Fruit fly (Drosophila melanogaster) whole organism, embryonic: ENCODE data around the gene Cdk7.

Experiments
- Ada2b ChIP-seq: fragments of 200-800 bp; sonication (Bioruptor generic); IDR thresholded peaks from 2 replicates; pipeline ENCODE4 v1.3.6; 2022; ENCODE audit warnings: missing biosample characterization, missing genetic modification characterization
- Awh ChIP-seq: fragments of 200-800 bp; sonication (Bioruptor generic); IDR thresholded peaks from 2 replicates; pipeline ENCODE4, ENCODE4 v1.3.6; 2022; ENCODE audit warnings: missing biosample characterization, missing genetic modification characterization
- Bdp1 ChIP-seq: fragments of 200-800 bp; sonication (Bioruptor generic); optimal IDR thresholded peaks from 3 replicates; lab custom pipeline; 2016; ENCODE audit warnings: missing biosample characterization, missing genetic modification characterization
- Blimp-1 ChIP-seq: fragments of 200-800 bp; sonication (Bioruptor generic); optimal IDR thresholded peaks from 3 replicates; lab custom pipeline; 2018; ENCODE audit warnings: missing biosample characterization, missing genetic modification characterization, mild to moderate bottlenecking, moderate library complexity, missing genetic modification reagents
- CG10979 ChIP-seq: fragments of 200-800 bp; sonication (Bioruptor generic); optimal IDR thresholded peaks from 2 replicates; lab custom pipeline; 2018; ENCODE audit warnings: missing biosample characterization, mild to moderate bottlenecking, missing genetic modification characterization, moderate library complexity
- CG11456 ChIP-seq: fragments of 200-800 bp; sonication (Bioruptor generic); IDR thresholded peaks from 3 replicates; pipeline ENCODE4 v1.3.6; 2022; ENCODE audit warnings: missing biosample characterization, missing genetic modification characterization
- CG11504 ChIP-seq: fragments of 200-800 bp; sonication (Bioruptor generic); optimal IDR thresholded peaks from 3 replicates; lab custom pipeline; 2019; ENCODE audit warnings: missing biosample characterization, mild to moderate bottlenecking, missing genetic modification characterization, moderate library complexity
- CG13287 ChIP-seq: fragments of 200-800 bp; sonication (Bioruptor generic); IDR thresholded peaks from 2 replicates; pipeline ENCODE4 v1.3.6; 2022; ENCODE audit warnings: missing biosample characterization, missing genetic modification characterization; ENCODE audit not compliant: partially characterized antibody
- CG15601 ChIP-seq: fragments of 200-800 bp; sonication (Bioruptor generic); optimal IDR thresholded peaks from 3 replicates; lab custom pipeline; 2019; ENCODE audit warnings: missing biosample characterization, mild to moderate bottlenecking, missing genetic modification characterization, moderate library complexity
- CG1832 ChIP-seq: fragments of 200-800 bp; sonication (Bioruptor generic); optimal IDR thresholded peaks from 2 replicates; lab custom pipeline; 2017; ENCODE audit warnings: missing biosample characterization, mild to moderate bottlenecking, missing genetic modification characterization, inconsistent platforms
- CG30431 ChIP-seq: fragments of 200-800 bp; sonication (Bioruptor generic); optimal IDR thresholded peaks from 2 replicates; lab custom pipeline; 2017; ENCODE audit warnings: missing biosample characterization, missing genetic modification characterization
- CG32532 ChIP-seq: fragments of 200-800 bp; sonication (Bioruptor generic); IDR thresholded peaks from 2 replicates; pipeline ENCODE4 v1.3.6; 2022; ENCODE audit warnings: missing biosample characterization, missing genetic modification characterization
- CG4328 ChIP-seq: fragments of 200-800 bp; sonication (Bioruptor generic); optimal IDR thresholded peaks from 3 replicates; lab custom pipeline; 2017; ENCODE audit warnings: missing biosample characterization, missing genetic modification reagents, missing genetic modification characterization
- CG4730 ChIP-seq: fragments of 200-800 bp; sonication (Bioruptor generic); IDR thresholded peaks from 2 replicates; pipeline ENCODE4 v1.3.6; 2022; ENCODE audit warnings: missing biosample characterization, missing genetic modification characterization
- CG6791 ChIP-seq: fragments of 200-800 bp; sonication (Bioruptor generic); IDR thresholded peaks from 3 replicates; pipeline ENCODE4 v1.3.6; 2022; ENCODE audit warnings: missing biosample characterization, missing genetic modification characterization; ENCODE audit not compliant: partially characterized antibody
- CG8290 ChIP-seq, 3 experiments: fragments of 200-800 bp; sonication (Bioruptor generic); optimal IDR thresholded peaks; 2 replicates each; lab custom pipeline; 2016 to 2019; ENCODE audit warnings: missing biosample characterization in 3 of 3, missing genetic modification characterization in 3 of 3, mild to moderate bottlenecking in 2 of 3, moderate library complexity in 1 of 3
- CG9215 ChIP-seq: fragments of 200-800 bp; sonication (Bioruptor generic); IDR thresholded peaks from 2 replicates; pipeline ENCODE4 v1.3.6; 2022; ENCODE audit warnings: missing biosample characterization, missing genetic modification characterization
- CG9876 ChIP-seq: fragments of 200-800 bp; sonication (Bioruptor generic); optimal IDR thresholded peaks from 2 replicates; lab custom pipeline; 2016; ENCODE audit warnings: missing biosample characterization, missing genetic modification characterization
- Camta ChIP-seq: fragments of 200-800 bp; sonication (Bioruptor generic); optimal IDR thresholded peaks from 2 replicates; lab custom pipeline; 2016; ENCODE audit warnings: missing biosample characterization, missing genetic modification characterization
- Dfd ChIP-seq, 2 experiments: fragments of >200 bp; optimal IDR thresholded peaks; 2 replicates each; lab custom pipeline; 2017; ENCODE audit warnings: missing biosample characterization in 2 of 2, missing genetic modification characterization in 2 of 2
- Dip3 ChIP-seq: fragments of 200-800 bp; sonication (Bioruptor generic); optimal IDR thresholded peaks from 3 replicates; lab custom pipeline; 2016; ENCODE audit warnings: missing biosample characterization, missing genetic modification characterization
- H15 ChIP-seq: fragments of 200-800 bp; sonication (Bioruptor generic); IDR thresholded peaks from 3 replicates; pipeline ENCODE4 v1.3.6; 2022; ENCODE audit warnings: missing biosample characterization, missing genetic modification characterization
- H2.0 ChIP-seq: fragments of 200-800 bp; sonication (Bioruptor generic); IDR thresholded peaks from 2 replicates; pipeline ENCODE4 v1.3.6; 2022; ENCODE audit warnings: missing biosample characterization, missing genetic modification characterization
- HHEX ChIP-seq: fragments of 200-800 bp; sonication (Bioruptor generic); optimal IDR thresholded peaks from 3 replicates; lab custom pipeline; 2017; ENCODE audit warnings: missing biosample characterization, mild to moderate bottlenecking, missing genetic modification characterization, missing genetic modification reagents
- Hsf ChIP-seq: fragments of 200-800 bp; sonication (Bioruptor generic); optimal IDR thresholded peaks from 3 replicates; lab custom pipeline; 2016; ENCODE audit warnings: missing biosample characterization, missing genetic modification characterization
- Max ChIP-seq: fragments of 200-800 bp; sonication (Bioruptor generic); optimal IDR thresholded peaks from 2 replicates; lab custom pipeline; 2016; ENCODE audit warnings: missing biosample characterization, mild to moderate bottlenecking, missing genetic modification characterization
- Oli ChIP-seq: fragments of 200-800 bp; sonication (Bioruptor generic); optimal IDR thresholded peaks from 2 replicates; lab custom pipeline; 2018; ENCODE audit warnings: missing biosample characterization, mild to moderate bottlenecking, missing genetic modification characterization, moderate library complexity
- Rfx ChIP-seq: fragments of 200-800 bp; sonication (Bioruptor generic); IDR thresholded peaks from 2 replicates; pipeline ENCODE4 v1.3.6; 2022; ENCODE audit warnings: missing biosample characterization, missing genetic modification characterization
- Sox102F ChIP-seq: fragments of 200-800 bp; sonication (Bioruptor generic); optimal IDR thresholded peaks from 2 replicates; lab custom pipeline; 2018; ENCODE audit warnings: missing biosample characterization, mild to moderate bottlenecking, missing genetic modification characterization, moderate library complexity
- YL-1 ChIP-seq: fragments of 200-800 bp; sonication (Bioruptor generic); optimal IDR thresholded peaks from 3 replicates; lab custom pipeline; 2017; ENCODE audit warnings: missing biosample characterization, mild to moderate bottlenecking, missing genetic modification characterization
- ase ChIP-seq: fragments of 200-800 bp; sonication (Bioruptor generic); IDR thresholded peaks from 3 replicates; pipeline ENCODE4 v1.3.6; 2022; ENCODE audit warnings: missing biosample characterization, missing genetic modification characterization
- bab2 ChIP-seq: fragments of 200-800 bp; sonication (Bioruptor generic); optimal IDR thresholded peaks from 2 replicates; lab custom pipeline; 2016; ENCODE audit warnings: missing biosample characterization, missing genetic modification characterization
- bsh ChIP-seq, 2 experiments: fragments of 200-800 bp; sonication (Bioruptor generic); optimal IDR thresholded peaks; 2 replicates each; lab custom pipeline; 2017 to 2018; ENCODE audit warnings: mild to moderate bottlenecking in 2 of 2, missing biosample characterization in 2 of 2, missing genetic modification characterization in 2 of 2, moderate library complexity in 1 of 2
- cad ChIP-seq: fragments of >200 bp; optimal IDR thresholded peaks from 2 replicates; lab custom pipeline; 2017; ENCODE audit warnings: missing biosample characterization, missing genetic modification characterization
- cg ChIP-seq: fragments of 200-800 bp; sonication (Bioruptor generic); optimal IDR thresholded peaks from 3 replicates; lab custom pipeline; 2019; ENCODE audit warnings: missing biosample characterization, mild to moderate bottlenecking, missing genetic modification characterization, moderate library complexity
- corto ChIP-seq: fragments of 200-800 bp; sonication (Bioruptor generic); optimal IDR thresholded peaks from 2 replicates; lab custom pipeline; 2016; ENCODE audit warnings: missing biosample characterization, mild to moderate bottlenecking, missing genetic modification characterization, moderate library complexity
- disco-r ChIP-seq: fragments of 200-800 bp; sonication (Bioruptor generic); optimal IDR thresholded peaks from 2 replicates; lab custom pipeline; 2016; ENCODE audit warnings: missing biosample characterization, missing genetic modification characterization
- gcm ChIP-seq: fragments of 200-800 bp; sonication (Bioruptor generic); optimal IDR thresholded peaks from 2 replicates; lab custom pipeline; 2019; ENCODE audit warnings: missing biosample characterization, mild to moderate bottlenecking, missing genetic modification characterization, moderate library complexity
- insv ChIP-seq, 2 experiments: fragments of 200-800 bp; sonication (Bioruptor generic); optimal IDR thresholded peaks; 3 replicates each; lab custom pipeline; 2016 to 2018; ENCODE audit warnings: missing biosample characterization in 2 of 2, missing genetic modification characterization in 2 of 2
- klu ChIP-seq: fragments of 200-800 bp; sonication (Bioruptor generic); IDR thresholded peaks from 2 replicates; pipeline ENCODE4 v1.3.6; 2022; ENCODE audit warnings: missing biosample characterization, missing genetic modification characterization
- knrl ChIP-seq: fragments of 200-800 bp; sonication (Bioruptor generic); IDR thresholded peaks from 3 replicates; pipeline ENCODE4 v1.3.6; 2022; ENCODE audit warnings: missing biosample characterization, missing genetic modification characterization; ENCODE audit not compliant: partially characterized antibody
- lilli ChIP-seq: fragments of 200-800 bp; sonication (Bioruptor generic); optimal IDR thresholded peaks from 3 replicates; lab custom pipeline; 2016; ENCODE audit warnings: missing biosample characterization, missing genetic modification characterization
- odd ChIP-seq: fragments of 200-800 bp; sonication (Bioruptor generic); optimal IDR thresholded peaks from 2 replicates; lab custom pipeline; 2017; ENCODE audit warnings: missing biosample characterization, mild to moderate bottlenecking, missing genetic modification characterization
- onecut ChIP-seq: fragments of 200-800 bp; sonication (Bioruptor generic); IDR thresholded peaks from 2 replicates; pipeline ENCODE4 v1.3.6; 2022; ENCODE audit warnings: missing biosample characterization, missing genetic modification characterization
- psq ChIP-seq: fragments of 200-800 bp; sonication (Bioruptor generic); optimal IDR thresholded peaks from 2 replicates; lab custom pipeline; 2017; ENCODE audit warnings: missing biosample characterization, missing genetic modification characterization
- row ChIP-seq: fragments of 200-800 bp; sonication (Bioruptor generic); IDR thresholded peaks from 3 replicates; pipeline ENCODE4 v1.3.6; 2022; ENCODE audit warnings: missing biosample characterization, missing genetic modification characterization
- tin ChIP-seq: fragments of 200-800 bp; sonication (Bioruptor generic); optimal IDR thresholded peaks from 3 replicates; lab custom pipeline; 2016; ENCODE audit warnings: missing biosample characterization, missing genetic modification characterization
- ttk ChIP-seq: fragments of 200-800 bp; sonication (Bioruptor generic); IDR thresholded peaks from 2 replicates; pipeline ENCODE4 v2.1.2; 2022; ENCODE audit warnings: missing biosample characterization, missing genetic modification characterization
- vvl ChIP-seq: fragments of 200-800 bp; sonication (Bioruptor generic); IDR thresholded peaks from 2 replicates; pipeline ENCODE4 v1.3.6; 2022; ENCODE audit warnings: missing biosample characterization, missing genetic modification characterization

Gene Cdk7

DNA sequence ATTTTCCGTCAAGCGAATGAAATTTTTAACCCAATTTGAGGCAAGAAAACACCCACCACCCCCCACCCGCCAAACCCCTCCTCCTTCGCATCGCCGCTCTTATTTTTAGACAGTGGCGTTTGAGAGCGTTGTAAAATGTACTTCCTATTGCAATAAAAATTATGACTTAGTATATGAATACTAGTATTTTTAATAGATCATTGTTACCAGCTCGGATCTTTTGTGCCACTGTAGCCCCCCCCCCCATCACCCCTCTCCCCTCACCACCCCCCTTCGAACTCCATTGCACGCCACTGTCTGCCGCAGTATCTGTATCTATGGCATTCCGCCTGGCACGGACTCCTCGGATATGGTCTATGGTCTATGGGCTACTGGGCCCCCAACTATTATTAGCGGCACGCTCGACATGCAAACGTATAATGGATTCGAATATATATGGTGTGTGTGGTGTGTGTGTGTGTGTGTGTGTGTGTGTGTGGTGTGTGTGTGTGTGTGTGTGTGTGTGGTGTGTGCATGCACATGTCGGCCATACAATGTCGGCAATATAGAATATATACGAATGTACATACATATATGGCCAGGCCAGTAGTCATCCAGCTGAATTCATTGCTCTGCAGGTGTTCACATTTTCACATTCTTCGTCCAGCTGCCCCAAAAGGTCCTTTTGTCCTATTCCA is 41.3 kb upstream of the Cdk7 start (continued):
- TF ChIP-seq bsh (GFP tag; optimal IDR thresholded peaks at IDR 0.05; lab: Kevin White, UChicago), result peak in 1 of 2 experiments; percentile 52
- no peak for TF ChIP-seq HHEX (GFP tag; lab: Kevin White, UChicago)
- 0 out of 2 replicates have a peak, but pooled peaks have one; percentile 18 for TF ChIP-seq Rfx (GFP tag; lab: Robert Waterston, UW)
- TF ChIP-seq H15 (GFP tag; lab: Robert Waterston, UW), result peak; percentile 42; the same call in 1 of the 3 replicates
- no peak for TF ChIP-seq CG4730 (GFP tag; lab: Robert Waterston, UW)
- TF ChIP-seq bab2 (GFP tag; lab: Kevin White, UChicago), result no peak
- peak; percentile 63 for TF ChIP-seq Sox102F (GFP tag; lab: Kevin White, UChicago)
- TF ChIP-seq CG6791, result no peak
- TF ChIP-seq CG10979 (tag; lab: Kevin White, UChicago), result peak; percentile 17
- TF ChIP-seq Hsf (GFP tag; lab: Kevin White, UChicago), result no peak
- TF ChIP-seq Camta (GFP tag; lab: Kevin White, UChicago), result no peak
- TF ChIP-seq CG1832, result no peak
- TF ChIP-seq CG11456 (GFP tag; lab: Robert Waterston, UW), result 0 out of 3 replicates have a peak, but pooled peaks have one; percentile 46
- TF ChIP-seq CG32532 (GFP tag; lab: Robert Waterston, UW), result no peak
- TF ChIP-seq Max (GFP tag; lab: Kevin White, UChicago), result no peak
- TF ChIP-seq disco-r, result no peak
- no peak for TF ChIP-seq insv (GFP tag; optimal IDR thresholded peaks at IDR 0.05; lab: Kevin White, UChicago)
- TF ChIP-seq cad (GFP tag; lab: Kevin White, UChicago), result no peak
- peak; percentile 21 for TF ChIP-seq Oli (tag; lab: Kevin White, UChicago)
- peak; percentile 48 for TF ChIP-seq Blimp-1
- no peak for TF ChIP-seq tin
- TF ChIP-seq ase (GFP tag; lab: Robert Waterston, UW), result peak; percentile 53; the same call in 1 of the 3 replicates
- 0 out of 2 replicates have a peak, but pooled peaks have one; percentile 28 for TF ChIP-seq ttk (GFP tag; lab: Robert Waterston, UW)
- TF ChIP-seq CG4328 (GFP tag; lab: Kevin White, UChicago), result no peak
- no peak for TF ChIP-seq CG8290 (GFP tag; optimal IDR thresholded peaks at IDR 0.05; lab: Kevin White, UChicago)
- TF ChIP-seq CG8290 (tag; optimal IDR thresholded peaks at IDR 0.05; lab: Kevin White, UChicago), result peak in 1 of 2 experiments; percentile 55
- no peak for TF ChIP-seq corto (GFP tag; lab: Kevin White, UChicago)
- TF ChIP-seq onecut (GFP tag; lab: Robert Waterston, UW), result no peak
- TF ChIP-seq Dip3 (GFP tag; lab: Kevin White, UChicago), result no peak
- TF ChIP-seq CG11504 (tag; lab: Kevin White, UChicago), result peak; percentile 7
- TF ChIP-seq CG30431 (GFP tag; lab: Kevin White, UChicago), result no peak
- peak; percentile 11 for TF ChIP-seq cg (GFP tag; lab: Kevin White, UChicago)
- no peak for TF ChIP-seq lilli (GFP tag; lab: Kevin White, UChicago)
- TF ChIP-seq gcm, result no peak
- TF ChIP-seq YL-1 (GFP tag; lab: Kevin White, UChicago), result no peak
- TF ChIP-seq klu, result 0 out of 2 replicates have a peak, but pooled peaks have one; percentile 23
- peak in 1 of 2 experiments; percentile 76 for TF ChIP-seq Dfd (GFP tag; optimal IDR thresholded peaks at IDR 0.05; lab: Kevin White, UChicago)
- no peak for TF ChIP-seq CG9876 (GFP tag; lab: Kevin White, UChicago)
- no peak for TF ChIP-seq knrl (GFP tag; lab: Robert Waterston, UW)
- no peak for TF ChIP-seq Awh (GFP tag; lab: Robert Waterston, UW)
- 0 out of 2 replicates have a peak, but pooled peaks have one; percentile 17 for TF ChIP-seq Ada2b (GFP tag; lab: Robert Waterston, UW)
- TF ChIP-seq vvl (GFP tag; lab: Robert Waterston, UW), result 0 out of 2 replicates have a peak, but pooled peaks have one; percentile 50
- no peak for TF ChIP-seq odd (GFP tag; lab: Kevin White, UChicago)
- no peak for TF ChIP-seq psq (GFP tag; lab: Kevin White, UChicago)
- no peak for TF ChIP-seq Bdp1 (GFP tag; lab: Kevin White, UChicago)
- TF ChIP-seq row (GFP tag; lab: Robert Waterston, UW), result peak; percentile 40
- TF ChIP-seq CG13287 (GFP tag; lab: Robert Waterston, UW), result no peak
- 0 out of 2 replicates have a peak, but pooled peaks have one; percentile 15 for TF ChIP-seq CG9215 (GFP tag; lab: Robert Waterston, UW)
- peak; percentile 21; the same call in 1 of the 2 replicates for TF ChIP-seq H2.0 (GFP tag; lab: Robert Waterston, UW)
- no peak for TF ChIP-seq CG15601
